Fruit fly (Drosophila melanogaster) whole organism, embryonic: ENCODE results near the gene mad2.

Source experiments
- CG1024 ChIP-seq: fragments of 200-800 bp; sonication (Bioruptor generic); IDR thresholded peaks from 2 replicates; pipeline ENCODE4 v1.3.6; 2022; ENCODE audit warnings: missing biosample characterization, missing genetic modification characterization
- CG10274 ChIP-seq: fragments of 200-800 bp; sonication (Bioruptor generic); optimal IDR thresholded peaks from 3 replicates; lab custom pipeline; 2017; ENCODE audit warnings: missing biosample characterization, mild to moderate bottlenecking, missing genetic modification characterization
- CG11504 ChIP-seq: fragments of 200-800 bp; sonication (Bioruptor generic); optimal IDR thresholded peaks from 3 replicates; lab custom pipeline; 2019; ENCODE audit warnings: missing biosample characterization, mild to moderate bottlenecking, missing genetic modification characterization, moderate library complexity
- CG15073 ChIP-seq: fragments of 200-800 bp; sonication (Bioruptor generic); optimal IDR thresholded peaks from 2 replicates; lab custom pipeline; 2016; ENCODE audit warnings: missing biosample characterization, missing genetic modification characterization
- CG17385 ChIP-seq: fragments of 200-800 bp; sonication (Bioruptor generic); optimal IDR thresholded peaks from 3 replicates; lab custom pipeline; 2018; ENCODE audit warnings: missing biosample characterization, mild to moderate bottlenecking, missing genetic modification characterization
- CG1832 ChIP-seq: fragments of 200-800 bp; sonication (Bioruptor generic); optimal IDR thresholded peaks from 2 replicates; lab custom pipeline; 2017; ENCODE audit warnings: missing biosample characterization, mild to moderate bottlenecking, missing genetic modification characterization, inconsistent platforms
- CG18619 ChIP-seq: fragments of 200-800 bp; sonication (Bioruptor generic); optimal IDR thresholded peaks from 3 replicates; lab custom pipeline; 2017; ENCODE audit warnings: missing biosample characterization, mild to moderate bottlenecking, missing genetic modification characterization
- CG2120 ChIP-seq: fragments of 200-800 bp; sonication (Bioruptor generic); optimal IDR thresholded peaks from 3 replicates; lab custom pipeline; 2016; ENCODE audit warnings: missing biosample characterization, missing genetic modification characterization
- CG4707 ChIP-seq: fragments of 200-800 bp; sonication (Bioruptor generic); optimal IDR thresholded peaks from 2 replicates; lab custom pipeline; 2018; ENCODE audit warnings: missing biosample characterization, mild to moderate bottlenecking, missing genetic modification characterization, moderate library complexity
- CG4820 ChIP-seq: fragments of 200-800 bp; sonication (Bioruptor generic); optimal IDR thresholded peaks from 3 replicates; lab custom pipeline; 2016; ENCODE audit warnings: missing biosample characterization, missing genetic modification characterization
- CG6854 ChIP-seq: fragments of 200-800 bp; sonication (Bioruptor generic); optimal IDR thresholded peaks from 3 replicates; lab custom pipeline; 2017; ENCODE audit warnings: missing biosample characterization, mild to moderate bottlenecking, missing genetic modification characterization
- CG8290 ChIP-seq, 3 experiments: fragments of 200-800 bp; sonication (Bioruptor generic); optimal IDR thresholded peaks; 2 replicates each; lab custom pipeline; 2016 to 2019; ENCODE audit warnings: missing biosample characterization in 3 of 3, missing genetic modification characterization in 3 of 3, mild to moderate bottlenecking in 2 of 3, moderate library complexity in 1 of 3
- CG9609 ChIP-seq: fragments of 200-800 bp; sonication (Bioruptor generic); optimal IDR thresholded peaks from 3 replicates; lab custom pipeline; 2016; ENCODE audit warnings: missing biosample characterization, missing genetic modification characterization
- CG9932 ChIP-seq: fragments of 200-800 bp; sonication (Bioruptor generic); IDR thresholded peaks from 2 replicates; pipeline ENCODE4 v1.3.6; 2022; ENCODE audit warnings: missing biosample characterization, missing genetic modification characterization
- CHES-1-like ChIP-seq: fragments of 200-800 bp; sonication (Bioruptor generic); optimal IDR thresholded peaks from 2 replicates; lab custom pipeline; 2016; ENCODE audit warnings: missing biosample characterization, missing genetic modification characterization
- Chrac-16 ChIP-seq: fragments of 200-800 bp; sonication (Bioruptor generic); optimal IDR thresholded peaks from 3 replicates; lab custom pipeline; 2016; ENCODE audit warnings: missing biosample characterization, missing genetic modification characterization
- CrebB ChIP-seq: fragments of 200-800 bp; sonication (Bioruptor generic); optimal IDR thresholded peaks from 3 replicates; lab custom pipeline; 2018; ENCODE audit warnings: missing biosample characterization, mild to moderate bottlenecking, missing genetic modification characterization
- Dip3 ChIP-seq: fragments of 200-800 bp; sonication (Bioruptor generic); optimal IDR thresholded peaks from 3 replicates; lab custom pipeline; 2016; ENCODE audit warnings: missing biosample characterization, missing genetic modification characterization
- ERR ChIP-seq: fragments of 200-800 bp; sonication (Bioruptor generic); optimal IDR thresholded peaks from 2 replicates; lab custom pipeline; 2016; ENCODE audit warnings: missing biosample characterization, missing genetic modification characterization
- Ets65A ChIP-seq: fragments of 200-800 bp; sonication (Bioruptor generic); peaks from one replicate; lab custom pipeline; 2016; ENCODE audit warnings: missing biosample characterization, missing genetic modification characterization
- HLH54F ChIP-seq: fragments of 200-800 bp; sonication (Bioruptor generic); optimal IDR thresholded peaks from 3 replicates; lab custom pipeline; 2016; ENCODE audit warnings: missing biosample characterization, missing genetic modification characterization
- Hey ChIP-seq: fragments of 200-800 bp; sonication (Bioruptor generic); optimal IDR thresholded peaks from 3 replicates; lab custom pipeline; 2018; ENCODE audit warnings: missing biosample characterization, mild to moderate bottlenecking, missing genetic modification characterization
- Hsf ChIP-seq: fragments of 200-800 bp; sonication (Bioruptor generic); optimal IDR thresholded peaks from 3 replicates; lab custom pipeline; 2016; ENCODE audit warnings: missing biosample characterization, missing genetic modification characterization
- Mes4 ChIP-seq: fragments of 200-800 bp; sonication (Bioruptor generic); optimal IDR thresholded peaks from 2 replicates; lab custom pipeline; 2016; ENCODE audit warnings: missing biosample characterization, missing genetic modification characterization
- Nf-YA ChIP-seq: fragments of 200-800 bp; sonication (Bioruptor generic); IDR thresholded peaks from 2 replicates; pipeline ENCODE4 v1.3.6; 2022; ENCODE audit warnings: missing biosample characterization, missing genetic modification characterization
- Usf ChIP-seq: fragments of 200-800 bp; sonication (Bioruptor generic); optimal IDR thresholded peaks from 2 replicates; lab custom pipeline; 2017; ENCODE audit warnings: missing genotype, missing biosample characterization, missing genetic modification characterization
- bbx ChIP-seq: fragments of 200-800 bp; sonication (Bioruptor generic); IDR thresholded peaks from 2 replicates; pipeline ENCODE4 v1.3.6; 2022; ENCODE audit warnings: missing biosample characterization, missing genetic modification characterization; ENCODE audit not compliant: partially characterized antibody
- croc ChIP-seq: fragments of 200-800 bp; sonication (Bioruptor generic); conservative IDR thresholded peaks from 3 replicates; pipeline ENCODE4 v1.3.6; 2022; ENCODE audit warnings: missing biosample characterization, missing genetic modification characterization
- da ChIP-seq: fragments of 200-800 bp; sonication (Bioruptor generic); optimal IDR thresholded peaks from 2 replicates; lab custom pipeline; 2016; ENCODE audit warnings: missing biosample characterization, missing genetic modification characterization
- exex ChIP-seq: fragments of 200-800 bp; sonication (Bioruptor generic); optimal IDR thresholded peaks from 4 replicates; lab custom pipeline; 2018; ENCODE audit warnings: missing biosample characterization, mild to moderate bottlenecking, missing genetic modification characterization, moderate library complexity
- gsb ChIP-seq: fragments of 200-800 bp; sonication (Bioruptor generic); IDR thresholded peaks from 2 replicates; pipeline ENCODE4 v1.3.6; 2022; ENCODE audit warnings: missing biosample characterization, missing genetic modification characterization
- hb ChIP-seq: fragments of 200-800 bp; sonication (Bioruptor generic); IDR thresholded peaks from 3 replicates; pipeline ENCODE4 v1.3.6; 2022; ENCODE audit warnings: missing biosample characterization, missing genetic modification characterization; ENCODE audit not compliant: partially characterized antibody
- knrl ChIP-seq: fragments of 200-800 bp; sonication (Bioruptor generic); IDR thresholded peaks from 3 replicates; pipeline ENCODE4 v1.3.6; 2022; ENCODE audit warnings: missing biosample characterization, missing genetic modification characterization; ENCODE audit not compliant: partially characterized antibody
- nau ChIP-seq: fragments of 200-800 bp; sonication (Bioruptor generic); optimal IDR thresholded peaks from 3 replicates; lab custom pipeline; 2017; ENCODE audit warnings: missing biosample characterization, mild to moderate bottlenecking, missing genetic modification characterization, missing genetic modification reagents
- nerfin-2 ChIP-seq: fragments of 200-800 bp; sonication (Bioruptor generic); IDR thresholded peaks from 2 replicates; pipeline ENCODE4 v1.3.6; 2022; ENCODE audit warnings: missing biosample characterization, missing genetic modification characterization; ENCODE audit not compliant: partially characterized antibody
- org-1 ChIP-seq: fragments of 200-800 bp; sonication (Bioruptor generic); optimal IDR thresholded peaks from 2 replicates; lab custom pipeline; 2017; ENCODE audit warnings: missing biosample characterization, missing genetic modification characterization
- pros ChIP-seq: fragments of 200-800 bp; sonication (Bioruptor generic); optimal IDR thresholded peaks from 3 replicates; lab custom pipeline; 2019; ENCODE audit warnings: missing biosample characterization, mild to moderate bottlenecking, missing genetic modification characterization, moderate library complexity
- repo ChIP-seq: fragments of 200-800 bp; sonication (Bioruptor generic); optimal IDR thresholded peaks from 2 replicates; lab custom pipeline; 2016; ENCODE audit warnings: missing biosample characterization, missing genetic modification characterization
- row ChIP-seq: fragments of 200-800 bp; sonication (Bioruptor generic); IDR thresholded peaks from 3 replicates; pipeline ENCODE4 v1.3.6; 2022; ENCODE audit warnings: missing biosample characterization, missing genetic modification characterization
- sd ChIP-seq: fragments of 200-800 bp; sonication (Bioruptor generic); optimal IDR thresholded peaks from 3 replicates; lab custom pipeline; 2018; ENCODE audit warnings: missing biosample characterization, mild to moderate bottlenecking, missing genetic modification characterization, moderate library complexity
- tll ChIP-seq, 2 experiments: fragments of 200-800 bp in 1 of 2; fragments of >200 bp in 1 of 2; sonication (Bioruptor generic) in 1 of 2; optimal IDR thresholded peaks; 2 replicates each; lab custom pipeline; 2017 to 2019; ENCODE audit warnings: missing biosample characterization in 2 of 2, missing genetic modification characterization in 2 of 2, mild to moderate bottlenecking in 1 of 2, moderate library complexity in 1 of 2
- toy ChIP-seq: fragments of 200-800 bp; sonication (Bioruptor generic); IDR thresholded peaks from 2 replicates; pipeline ENCODE4 v1.3.6; 2022; ENCODE audit warnings: missing biosample characterization, missing genetic modification characterization
- unc-4 ChIP-seq: fragments of 200-800 bp; sonication (Bioruptor generic); IDR thresholded peaks from 2 replicates; pipeline ENCODE4 v1.3.6; 2022; ENCODE audit warnings: missing biosample characterization, missing genetic modification characterization; ENCODE audit not compliant: partially characterized antibody
- wek ChIP-seq: fragments of 200-800 bp; sonication (Bioruptor generic); optimal IDR thresholded peaks from 3 replicates; lab custom pipeline; 2018; ENCODE audit warnings: missing biosample characterization, mild to moderate bottlenecking, missing genetic modification characterization, moderate library complexity
- z ChIP-seq: fragments of 200-800 bp; sonication (Bioruptor generic); IDR thresholded peaks from 3 replicates; pipeline ENCODE4 v1.3.6; 2022; ENCODE audit warnings: missing biosample characterization, missing genetic modification characterization

mad2 gene

DNA sequence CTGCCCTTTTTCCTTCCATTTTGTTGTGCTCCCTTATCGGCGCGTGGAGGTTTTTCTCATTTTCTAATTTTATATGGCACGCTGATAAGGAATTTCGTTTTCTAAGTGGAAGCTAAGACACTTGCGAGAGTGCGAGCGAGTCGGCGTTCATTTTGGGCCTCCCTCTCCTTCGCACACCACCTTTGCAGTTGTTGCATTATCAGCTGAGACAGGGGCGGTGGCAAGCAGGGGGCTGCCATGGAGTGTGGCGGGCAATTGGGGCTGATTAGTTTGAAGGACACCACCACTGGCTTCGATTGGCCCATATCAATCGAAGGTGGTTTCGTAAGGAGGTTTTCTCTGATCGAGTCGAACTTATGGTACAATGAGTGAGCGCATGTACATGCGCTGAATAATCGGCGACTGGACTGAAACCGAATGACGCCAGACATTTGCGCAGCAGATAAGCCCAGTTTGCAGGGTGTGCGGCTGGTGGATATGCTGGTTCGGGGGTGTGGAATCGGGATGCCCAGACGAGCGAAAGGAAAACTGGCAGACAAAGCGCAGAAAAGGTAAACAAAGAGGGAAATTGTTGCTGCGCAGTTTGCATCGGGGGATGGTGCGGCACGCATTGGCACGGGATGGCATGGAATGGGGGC lies 3.1 kb downstream of the mad2 start (continued):
- TF ChIP-seq hb (GFP tag; lab: Robert Waterston, UW), result 0 out of 3 replicates have a peak, but pooled peaks have one; percentile 45
- TF ChIP-seq gsb (GFP tag; lab: Robert Waterston, UW), result no peak
- no peak for TF ChIP-seq CG10274 (GFP tag; lab: Kevin White, UChicago)
- TF ChIP-seq CG18619 (GFP tag; lab: Kevin White, UChicago), result no peak
- TF ChIP-seq tll (GFP tag; optimal IDR thresholded peaks at IDR 0.05; lab: Kevin White, UChicago), result no peak
- no peak for TF ChIP-seq CrebB (tag; lab: Kevin White, UChicago)
- TF ChIP-seq CG17385 (GFP tag; lab: Kevin White, UChicago), result no peak
- TF ChIP-seq Usf, result no peak
- no peak for TF ChIP-seq CG4820 (GFP tag; lab: Kevin White, UChicago)
- no peak for TF ChIP-seq ERR (GFP tag; lab: Kevin White, UChicago)
- no peak for TF ChIP-seq croc (GFP tag; lab: Robert Waterston, UW)
- peak; percentile 33 for TF ChIP-seq da (GFP tag; lab: Kevin White, UChicago)
- TF ChIP-seq pros, result peak; percentile 86
- no peak for TF ChIP-seq CG4707
- no peak for TF ChIP-seq CG2120
- TF ChIP-seq row (GFP tag; lab: Robert Waterston, UW), result no peak; the same call in 2 of the 3 replicates
- TF ChIP-seq Hsf, result no peak
- no peak for TF ChIP-seq CG6854 (GFP tag; lab: Kevin White, UChicago)
- TF ChIP-seq bbx (GFP tag; lab: Robert Waterston, UW), result no peak; the same call in 1 of the 2 replicates
- TF ChIP-seq Dip3, result no peak
- TF ChIP-seq exex (tag; lab: Kevin White, UChicago), result peak; percentile 92
- TF ChIP-seq Nf-YA (GFP tag; lab: Robert Waterston, UW), result no peak
- no peak for TF ChIP-seq unc-4 (GFP tag; lab: Robert Waterston, UW)
- TF ChIP-seq HLH54F (GFP tag; lab: Kevin White, UChicago), result no peak
- no peak for TF ChIP-seq CG1024
- no peak for TF ChIP-seq org-1 (GFP tag; lab: Kevin White, UChicago)
- TF ChIP-seq CG1832 (GFP tag; lab: Kevin White, UChicago), result peak; percentile 69
- TF ChIP-seq toy (GFP tag; lab: Robert Waterston, UW), result no peak
- TF ChIP-seq Hey (tag; lab: Kevin White, UChicago), result peak; percentile 98
- no peak for TF ChIP-seq Mes4 (GFP tag; lab: Kevin White, UChicago)
- TF ChIP-seq CG9932 (GFP tag; lab: Robert Waterston, UW), result no peak
- TF ChIP-seq knrl (GFP tag; lab: Robert Waterston, UW), result no peak
- TF ChIP-seq z (GFP tag; lab: Robert Waterston, UW), result peak; percentile 27; the same call in 1 of the 3 replicates
- TF ChIP-seq Ets65A (GFP tag; lab: Kevin White, UChicago), result peak; percentile 51
- no peak for TF ChIP-seq CG15073 (GFP tag; lab: Kevin White, UChicago)
- TF ChIP-seq CG11504 (tag; lab: Kevin White, UChicago), result no peak
- no peak for TF ChIP-seq CHES-1-like
- TF ChIP-seq nerfin-2, result no peak
- TF ChIP-seq Chrac-16 (GFP tag; lab: Kevin White, UChicago), result no peak
- peak; percentile 59 for TF ChIP-seq sd
- TF ChIP-seq wek (GFP tag; lab: Kevin White, UChicago), result no peak
- TF ChIP-seq CG9609, result no peak
- TF ChIP-seq repo (GFP tag; lab: Kevin White, UChicago), result no peak
- no peak for TF ChIP-seq nau
- no peak for TF ChIP-seq CG8290 (GFP tag; optimal IDR thresholded peaks at IDR 0.05; lab: Kevin White, UChicago)
- peak in 1 of 2 experiments; percentile 5 for TF ChIP-seq CG8290 (tag; optimal IDR thresholded peaks at IDR 0.05; lab: Kevin White, UChicago)
